Worm (Caenorhabditis elegans): ENCODE data around the gene math-16.

- TF ChIP-seq flt-1 (GFP tag; IDR thresholded peaks at IDR 0.05) (no peak), klf-2 (GFP tag; conservative IDR thresholded peaks at IDR 0.05) (no peak), tab-1 (GFP tag; IDR thresholded peaks at IDR 0.05) (no peak), ztf-29 (GFP tag; IDR thresholded peaks at IDR 0.05) (no peak), med-1 (GFP tag; optimal IDR thresholded peaks at IDR 0.05; ENCODE audit: insufficient read depth) (no peak), ref-1 (GFP tag; conservative IDR thresholded peaks at IDR 0.05) (no peak), T22C8.4 (GFP tag; IDR thresholded peaks at IDR 0.05) (no peak), cog-1 (tag; optimal IDR thresholded peaks at IDR 0.05) (no peak)
Measured at ce11 chrII:1884635-1885034, 6.1 kb upstream of the math-16 start, which contains the start of gene math-6.

Data from whole organism, midembryonic.